Worm (Caenorhabditis elegans) whole organism, mixed stage, embryonic: ENCODE data around the gene aakb-1.

Source experiments
- M03D4.4 ChIP-seq: sonication (generic microtip); optimal IDR thresholded peaks from 2 replicates; lab custom pipeline; 2017; ENCODE audit warnings: mild to moderate bottlenecking, missing genetic modification characterization, missing compliant biosample characterization
- bed-3 ChIP-seq: fragments of 200-800 bp; sonication (Bioruptor generic); optimal IDR thresholded peaks from 3 replicates; lab custom pipeline; 2018; ENCODE audit warnings: mild to moderate bottlenecking, missing genetic modification characterization, moderate library complexity, missing compliant biosample characterization
- blmp-1 ChIP-seq: fragments of 150-350 bp; optimal IDR thresholded peaks from 2 replicates; lab custom pipeline; 2014; ENCODE audit warnings: missing biosample characterization, missing genetic modification characterization
- ceh-39 ChIP-seq: fragments of 150-350 bp; optimal IDR thresholded peaks from 2 replicates; lab custom pipeline; 2014; ENCODE audit warnings: missing biosample characterization, missing genetic modification characterization
- ceh-43 ChIP-seq: fragments of 200-800 bp; sonication (Bioruptor generic); optimal IDR thresholded peaks from 2 replicates; lab custom pipeline; 2018; ENCODE audit warnings: mild to moderate bottlenecking, missing genetic modification characterization, moderate library complexity, missing compliant biosample characterization
- ceh-83 ChIP-seq: fragments of 200-800 bp; sonication (Bioruptor generic); optimal IDR thresholded peaks from 2 replicates; lab custom pipeline; 2018; ENCODE audit warnings: mild to moderate bottlenecking, missing genetic modification characterization, missing compliant biosample characterization
- ces-1 ChIP-seq: fragments of 150-350 bp; optimal IDR thresholded peaks from 2 replicates; lab custom pipeline; 2014; ENCODE audit warnings: missing biosample characterization, missing genetic modification reagents, missing genetic modification characterization
- cnd-1 ChIP-seq: fragments of 200-800 bp; sonication (Bioruptor generic); optimal IDR thresholded peaks from 2 replicates; lab custom pipeline; 2018; ENCODE audit warnings: mild to moderate bottlenecking, missing genetic modification characterization, missing compliant biosample characterization
- drap-1 ChIP-seq: fragments of 200-800 bp; sonication (Bioruptor generic); optimal IDR thresholded peaks from 3 replicates; lab custom pipeline; 2018; ENCODE audit warnings: mild to moderate bottlenecking, missing genetic modification characterization, missing compliant biosample characterization
- elt-1 ChIP-seq: sonication (generic microtip); optimal IDR thresholded peaks from 2 replicates; lab custom pipeline; 2017; ENCODE audit warnings: missing genetic modification characterization, mild to moderate bottlenecking, missing compliant biosample characterization, antibody characterized with exemption, moderate library complexity, borderline replicate concordance; ENCODE audit not compliant: insufficient read depth
- elt-3 ChIP-seq: fragments of 150-350 bp; optimal IDR thresholded peaks from 2 replicates; lab custom pipeline; 2014; ENCODE audit warnings: missing biosample characterization, missing genetic modification characterization
- flh-1 ChIP-seq: fragments of 200-800 bp; sonication (Bioruptor generic); optimal IDR thresholded peaks from 2 replicates; lab custom pipeline; 2018; ENCODE audit warnings: mild to moderate bottlenecking, missing genetic modification characterization, moderate library complexity, missing compliant biosample characterization
- ham-2 ChIP-seq: fragments of 200-800 bp; sonication (Bioruptor generic); optimal IDR thresholded peaks from 2 replicates; lab custom pipeline; 2018; ENCODE audit warnings: mild to moderate bottlenecking, missing genetic modification characterization, missing compliant biosample characterization
- hlh-1 ChIP-seq: fragments of 150-350 bp; optimal IDR thresholded peaks from 2 replicates; lab custom pipeline; 2014; ENCODE audit warnings: missing biosample characterization, missing genetic modification reagents, missing genetic modification characterization
- lin-32 ChIP-seq: fragments of 200-800 bp; sonication (Bioruptor generic); optimal IDR thresholded peaks from 2 replicates; lab custom pipeline; 2018; ENCODE audit warnings: mild to moderate bottlenecking, missing genetic modification characterization, missing compliant biosample characterization
- lsy-2 ChIP-seq: fragments of 150-350 bp; optimal IDR thresholded peaks from 2 replicates; lab custom pipeline; 2014; ENCODE audit warnings: missing biosample characterization, missing genetic modification characterization
- mab-5 ChIP-seq: fragments of 150-350 bp; optimal IDR thresholded peaks from 2 replicates; lab custom pipeline; 2014; ENCODE audit warnings: missing biosample characterization, missing genetic modification characterization
- mep-1 ChIP-seq: fragments of 150-350 bp; optimal IDR thresholded peaks from 2 replicates; lab custom pipeline; 2017; ENCODE audit warnings: missing biosample characterization, missing genetic modification reagents, missing genetic modification characterization, inconsistent platforms
- mls-2 ChIP-seq: sonication (generic microtip); optimal IDR thresholded peaks from 2 replicates; lab custom pipeline; 2016; ENCODE audit warnings: mild to moderate bottlenecking, missing genetic modification characterization, moderate library complexity, missing compliant biosample characterization
- nhr-12 ChIP-seq: fragments of 150-350 bp; optimal IDR thresholded peaks from 2 replicates; lab custom pipeline; 2014; ENCODE audit warnings: missing biosample characterization, missing genetic modification characterization
- nhr-2 ChIP-seq: fragments of 150-350 bp; optimal IDR thresholded peaks from 2 replicates; lab custom pipeline; 2014; ENCODE audit warnings: missing biosample characterization, missing genetic modification characterization
- nhr-237 ChIP-seq: fragments of 150-350 bp; optimal IDR thresholded peaks from 2 replicates; lab custom pipeline; 2014; ENCODE audit warnings: missing biosample characterization, missing genetic modification characterization
- nhr-28 ChIP-seq: fragments of 150-350 bp; optimal IDR thresholded peaks from 2 replicates; lab custom pipeline; 2014; ENCODE audit warnings: missing biosample characterization, missing genetic modification characterization
- nhr-76 ChIP-seq: sonication (generic microtip); optimal IDR thresholded peaks from 2 replicates; lab custom pipeline; 2017; ENCODE audit warnings: missing biosample characterization, missing genetic modification characterization
- sem-2 ChIP-seq: fragments of 200-800 bp; sonication (Bioruptor generic); optimal IDR thresholded peaks from 2 replicates; lab custom pipeline; 2018; ENCODE audit warnings: mild to moderate bottlenecking, missing genetic modification characterization, missing compliant biosample characterization
- snpc-4 ChIP-seq: fragments of 150-350 bp; optimal IDR thresholded peaks from 2 replicates; lab custom pipeline; 2014; ENCODE audit warnings: missing biosample characterization, missing genetic modification characterization
- sptf-1 ChIP-seq: sonication (generic microtip); optimal IDR thresholded peaks from 2 replicates; lab custom pipeline; 2017; ENCODE audit warnings: mild to moderate bottlenecking, missing genetic modification characterization, moderate library complexity, missing compliant biosample characterization
- tbx-8 ChIP-seq: fragments of 200-800 bp; sonication (Bioruptor generic); optimal IDR thresholded peaks from 2 replicates; lab custom pipeline; 2018; ENCODE audit warnings: mild to moderate bottlenecking, missing genetic modification characterization, moderate library complexity, missing compliant biosample characterization
- unc-39 ChIP-seq: fragments of 150-350 bp; optimal IDR thresholded peaks from 2 replicates; lab custom pipeline; 2014; ENCODE audit warnings: missing biosample characterization, missing genetic modification characterization
- zip-8 ChIP-seq: fragments of 150-350 bp; optimal IDR thresholded peaks from 2 replicates; lab custom pipeline; 2014; ENCODE audit warnings: missing biosample characterization, missing genetic modification characterization
- ztf-11 ChIP-seq: fragments of 150-350 bp; optimal IDR thresholded peaks from 2 replicates; lab custom pipeline; 2014; ENCODE audit warnings: missing biosample characterization, missing genetic modification characterization

aakb-1 gene

ce11 chrX:13759676-13760447 lies 4.3 kb downstream of the aakb-1 start, which contains the start of gene cest-13:
cest-13 (plus strand) TSS chrX:13760237.
- no peak for TF ChIP-seq mep-1
- TF ChIP-seq lsy-2 (tag; lab: Kevin White, UChicago), result no peak
- no peak for TF ChIP-seq ceh-43
- no peak for TF ChIP-seq hlh-1 (tag; lab: Kevin White, UChicago)
- TF ChIP-seq ztf-11, result no peak
- no peak for TF ChIP-seq unc-39
- no peak for TF ChIP-seq drap-1
- no peak for TF ChIP-seq mab-5 (tag; lab: Kevin White, UChicago)
- TF ChIP-seq ceh-39 (tag; lab: Kevin White, UChicago), result no peak
- no peak for TF ChIP-seq ceh-83
- no peak for TF ChIP-seq tbx-8 (GFP tag; lab: Kevin White, UChicago)
- TF ChIP-seq zip-8 (tag; lab: Kevin White, UChicago), result no peak
- TF ChIP-seq blmp-1 (tag; lab: Kevin White, UChicago), result no peak
- no peak for TF ChIP-seq nhr-76 (tag; lab: Kevin White, UChicago)
- no peak for TF ChIP-seq ham-2 (GFP tag; lab: Kevin White, UChicago)
- no peak for TF ChIP-seq elt-3 (tag; lab: Kevin White, UChicago)
- no peak for TF ChIP-seq snpc-4 (tag; lab: Kevin White, UChicago)
- TF ChIP-seq flh-1, result no peak
- TF ChIP-seq nhr-12 (tag; lab: Kevin White, UChicago), result no peak

DNA sequence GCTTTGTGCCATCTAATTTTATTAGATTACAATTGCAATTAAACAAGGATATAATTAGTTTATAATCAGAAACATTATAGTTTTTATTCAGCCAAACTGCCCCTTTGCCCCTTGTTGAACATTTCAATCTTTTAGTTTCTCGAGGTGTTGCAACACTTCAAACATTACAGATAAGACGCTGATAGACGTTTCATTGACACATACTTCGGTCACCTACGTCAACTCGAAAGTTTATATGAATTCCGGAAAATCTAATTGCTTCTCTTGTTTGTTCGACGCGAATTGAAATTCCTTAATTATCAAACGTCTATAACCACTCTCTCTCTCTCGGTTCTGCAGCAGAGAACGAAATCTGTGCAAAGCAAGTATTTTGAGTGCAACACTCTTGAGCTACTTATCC lies 11.7 kb downstream of the aakb-1 start:
- TF ChIP-seq ham-2 (GFP tag; lab: Kevin White, UChicago) (no peak), sem-2 (GFP tag; lab: Kevin White, UChicago) (no peak), nhr-76 (tag; lab: Kevin White, UChicago) (no peak), ceh-39 (tag; lab: Kevin White, UChicago) (no peak), nhr-28 (no peak), mab-5 (tag; lab: Kevin White, UChicago) (no peak), nhr-237 (tag; lab: Kevin White, UChicago) (no peak), lin-32 (GFP tag; lab: Kevin White, UChicago) (no peak), flh-1 (no peak), bed-3 (GFP tag; lab: Kevin White, UChicago) (no peak), ceh-83 (no peak), ceh-43 (no peak)

DNA sequence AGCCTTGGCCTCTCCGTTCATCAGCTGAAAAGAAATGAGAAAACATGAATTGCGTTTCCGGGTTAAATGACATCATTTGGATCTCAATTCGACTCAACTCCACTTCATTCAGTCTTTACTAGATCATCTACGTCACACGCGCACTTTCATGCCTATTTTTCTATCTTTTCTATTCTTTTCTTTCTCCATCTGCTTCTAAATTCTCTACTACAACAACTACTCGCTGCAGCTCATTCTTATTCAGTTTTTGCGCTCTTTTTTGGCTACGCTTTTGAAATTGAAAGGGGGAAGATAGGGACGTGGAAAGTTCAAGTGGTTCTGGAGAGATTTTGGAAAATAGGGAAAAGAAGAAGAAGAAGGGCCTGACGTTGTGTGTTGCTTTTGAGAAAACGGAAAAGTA lies 13.0 kb downstream of the aakb-1 start:
- TF ChIP-seq nhr-2 (tag; lab: Kevin White, UChicago) (no peak), ces-1 (peak; percentile 85)

- TF ChIP-seq unc-39 (no peak), M03D4.4 (tag; lab: Kevin White, UChicago) (no peak), ceh-39 (tag; lab: Kevin White, UChicago) (no peak), ceh-83 (no peak), sptf-1 (tag; lab: Kevin White, UChicago) (no peak), mep-1 (no peak), elt-3 (tag; lab: Kevin White, UChicago) (no peak), bed-3 (GFP tag; lab: Kevin White, UChicago) (no peak), ztf-11 (no peak), sem-2 (GFP tag; lab: Kevin White, UChicago) (no peak), cnd-1 (tag; lab: Kevin White, UChicago) (no peak), elt-1 (no peak), blmp-1 (tag; lab: Kevin White, UChicago) (no peak)
Observed at ce11 chrX:13770508-13770978, 15.0 kb downstream of the aakb-1 start, which contains the start of gene nkb-3. nkb-3 (minus strand) TSS chrX:13770558.

ce11 chrX:13772734-13773133 lies 17.2 kb downstream of the aakb-1 start:
- no peak for TF ChIP-seq mls-2 (tag; lab: Kevin White, UChicago)
- TF ChIP-seq hlh-1 (tag; lab: Kevin White, UChicago), result no peak
- TF ChIP-seq snpc-4 (tag; lab: Kevin White, UChicago), result no peak
- no peak for TF ChIP-seq lsy-2 (tag; lab: Kevin White, UChicago)
- no peak for TF ChIP-seq nhr-76 (tag; lab: Kevin White, UChicago)
